Fruit fly (Drosophila melanogaster) whole organism, embryonic: Measurements from ENCODE around the gene mRpS2.

ENCODE experiments used
- Abd-B ChIP-seq: fragments of 200-800 bp; sonication (Bioruptor generic); optimal IDR thresholded peaks from 2 replicates; lab custom pipeline; 2018; ENCODE audit warnings: missing biosample characterization, mild to moderate bottlenecking, missing genetic modification characterization, moderate library complexity
- Atf-2 ChIP-seq: fragments of 200-800 bp; sonication (Bioruptor generic); optimal IDR thresholded peaks from 2 replicates; lab custom pipeline; 2016; ENCODE audit warnings: missing biosample characterization, missing genetic modification characterization
- CG11695 ChIP-seq: fragments of 200-800 bp; sonication (Bioruptor generic); IDR thresholded peaks from 3 replicates; pipeline ENCODE4 v1.3.6; 2022; ENCODE audit warnings: missing biosample characterization, missing genetic modification characterization
- CG12299 ChIP-seq: fragments of 200-800 bp; sonication (Bioruptor generic); optimal IDR thresholded peaks from 2 replicates; lab custom pipeline; 2018; ENCODE audit warnings: missing biosample characterization, mild to moderate bottlenecking, missing genetic modification characterization
- CG1233 ChIP-seq: fragments of 200-800 bp; sonication (Bioruptor generic); optimal IDR thresholded peaks from 4 replicates; lab custom pipeline; 2018; ENCODE audit warnings: missing biosample characterization, mild to moderate bottlenecking, missing genetic modification characterization
- CG12744 ChIP-seq: fragments of 200-800 bp; sonication (Bioruptor generic); optimal IDR thresholded peaks from 2 replicates; lab custom pipeline; 2016; ENCODE audit warnings: missing biosample characterization, missing genetic modification characterization
- CG15601 ChIP-seq: fragments of 200-800 bp; sonication (Bioruptor generic); optimal IDR thresholded peaks from 3 replicates; lab custom pipeline; 2019; ENCODE audit warnings: missing biosample characterization, mild to moderate bottlenecking, missing genetic modification characterization, moderate library complexity
- CG1647 ChIP-seq: fragments of 200-800 bp; sonication (Bioruptor generic); optimal IDR thresholded peaks from 3 replicates; lab custom pipeline; 2016; ENCODE audit warnings: missing biosample characterization, missing genetic modification characterization
- CG16815 ChIP-seq: fragments of 200-800 bp; sonication (Bioruptor generic); optimal IDR thresholded peaks from 3 replicates; lab custom pipeline; 2017; ENCODE audit warnings: missing biosample characterization, mild to moderate bottlenecking, missing genetic modification characterization
- CG17186 ChIP-seq: fragments of 200-800 bp; sonication (Bioruptor generic); optimal IDR thresholded peaks from 3 replicates; lab custom pipeline; 2017; ENCODE audit warnings: missing biosample characterization, missing genetic modification reagents, missing genetic modification characterization
- CG17359 ChIP-seq: fragments of 200-800 bp; sonication (Bioruptor generic); optimal IDR thresholded peaks from 3 replicates; lab custom pipeline; 2018; ENCODE audit warnings: missing biosample characterization, mild to moderate bottlenecking, missing genetic modification characterization, moderate library complexity
- CG17385 ChIP-seq: fragments of 200-800 bp; sonication (Bioruptor generic); optimal IDR thresholded peaks from 3 replicates; lab custom pipeline; 2018; ENCODE audit warnings: missing biosample characterization, mild to moderate bottlenecking, missing genetic modification characterization
- CG2116 ChIP-seq: fragments of 200-800 bp; sonication (Bioruptor generic); optimal IDR thresholded peaks from 3 replicates; lab custom pipeline; 2018; ENCODE audit warnings: missing biosample characterization, mild to moderate bottlenecking, missing genetic modification characterization
- CG4360 ChIP-seq: fragments of 200-800 bp; sonication (Bioruptor generic); IDR thresholded peaks from 2 replicates; pipeline ENCODE4 v1.3.6; 2022; ENCODE audit warnings: missing biosample characterization, missing genetic modification characterization
- CG4730 ChIP-seq: fragments of 200-800 bp; sonication (Bioruptor generic); IDR thresholded peaks from 2 replicates; pipeline ENCODE4 v1.3.6; 2022; ENCODE audit warnings: missing biosample characterization, missing genetic modification characterization
- CG6689 ChIP-seq: fragments of 200-800 bp; sonication (Bioruptor generic); IDR thresholded peaks from 2 replicates; pipeline ENCODE4 v1.3.6; 2022; ENCODE audit warnings: missing biosample characterization, missing genetic modification characterization
- CG7987 ChIP-seq: fragments of 200-800 bp; sonication (Bioruptor generic); optimal IDR thresholded peaks from 2 replicates; lab custom pipeline; 2018; ENCODE audit warnings: missing biosample characterization, mild to moderate bottlenecking, missing genetic modification characterization, moderate library complexity
- CG8359 ChIP-seq: fragments of 200-800 bp; sonication (Bioruptor generic); optimal IDR thresholded peaks from 2 replicates; lab custom pipeline; 2017; ENCODE audit warnings: missing biosample characterization, mild to moderate bottlenecking, missing genetic modification characterization, borderline replicate concordance
- CG8478 ChIP-seq: fragments of >200 bp; optimal IDR thresholded peaks from 2 replicates; lab custom pipeline; 2018
- CG8944 ChIP-seq: fragments of 200-800 bp; sonication (Bioruptor generic); optimal IDR thresholded peaks from 3 replicates; lab custom pipeline; 2016; ENCODE audit warnings: missing biosample characterization, missing genetic modification characterization
- CG9727 ChIP-seq: fragments of 200-800 bp; sonication (Bioruptor generic); optimal IDR thresholded peaks from 3 replicates; lab custom pipeline; 2017; ENCODE audit warnings: missing biosample characterization, mild to moderate bottlenecking, missing genetic modification characterization
- Dek ChIP-seq: fragments of 200-800 bp; sonication (Bioruptor generic); optimal IDR thresholded peaks from 3 replicates; lab custom pipeline; 2019; ENCODE audit warnings: missing biosample characterization, mild to moderate bottlenecking, missing genetic modification characterization, moderate library complexity
- Dll ChIP-seq: fragments of 200-800 bp; sonication (Bioruptor generic); IDR thresholded peaks from 4 replicates; pipeline ENCODE4 v1.3.6; 2022; ENCODE audit warnings: missing biosample characterization, missing genetic modification characterization; ENCODE audit not compliant: partially characterized antibody
- Fer3 ChIP-seq: fragments of 200-800 bp; sonication (Bioruptor generic); optimal IDR thresholded peaks from 2 replicates; lab custom pipeline; 2018; ENCODE audit warnings: missing biosample characterization, mild to moderate bottlenecking, missing genetic modification characterization, moderate library complexity
- HmgZ ChIP-seq: fragments of 200-800 bp; sonication (Bioruptor generic); optimal IDR thresholded peaks from 2 replicates; lab custom pipeline; 2018; ENCODE audit warnings: missing biosample characterization, mild to moderate bottlenecking, missing genetic modification characterization
- Jarid2 ChIP-seq: fragments of 200-800 bp; sonication (Bioruptor generic); optimal IDR thresholded peaks from 3 replicates; lab custom pipeline; 2017; ENCODE audit warnings: mild to moderate bottlenecking, missing biosample characterization, missing genetic modification reagents, missing genetic modification characterization
- NfI ChIP-seq: fragments of 200-800 bp; sonication (Bioruptor generic); optimal IDR thresholded peaks from 3 replicates; lab custom pipeline; 2018; ENCODE audit warnings: missing biosample characterization, mild to moderate bottlenecking, missing genetic modification characterization, moderate library complexity
- Rx ChIP-seq: fragments of 200-800 bp; sonication (Bioruptor generic); IDR thresholded peaks from 2 replicates; pipeline ENCODE4 v1.3.6; 2022; ENCODE audit warnings: missing biosample characterization, missing genetic modification characterization
- Stat92E ChIP-seq, 3 experiments: fragments of >200 bp in 2 of 3; fragments of 200-800 bp in 1 of 3; sonication (Bioruptor generic) in 1 of 3; optimal IDR thresholded peaks; 2 replicates each; lab custom pipeline; 2017 to 2019; ENCODE audit warnings: missing biosample characterization in 3 of 3, missing genetic modification characterization in 3 of 3, mild to moderate bottlenecking in 1 of 3, moderate library complexity in 1 of 3
- Taf1 ChIP-seq: fragments of 200-800 bp; sonication (Bioruptor generic); IDR thresholded peaks from 2 replicates; pipeline ENCODE4 v1.3.6; 2022; ENCODE audit warnings: missing biosample characterization, missing genetic modification characterization
- al ChIP-seq: fragments of 200-800 bp; sonication (Bioruptor generic); IDR thresholded peaks from 2 replicates; pipeline ENCODE4 v1.3.6; 2022; ENCODE audit warnings: missing biosample characterization, missing genetic modification characterization
- az2 ChIP-seq: fragments of 200-800 bp; sonication (Bioruptor generic); optimal IDR thresholded peaks from 3 replicates; lab custom pipeline; 2016; ENCODE audit warnings: missing biosample characterization, missing genetic modification characterization
- bbx ChIP-seq: fragments of 200-800 bp; sonication (Bioruptor generic); IDR thresholded peaks from 2 replicates; pipeline ENCODE4 v1.3.6; 2022; ENCODE audit warnings: missing biosample characterization, missing genetic modification characterization; ENCODE audit not compliant: partially characterized antibody
- ci ChIP-seq: fragments of 200-800 bp; sonication (Bioruptor generic); IDR thresholded peaks from 3 replicates; pipeline ENCODE4 v1.3.6; 2022; ENCODE audit warnings: missing biosample characterization, missing genetic modification characterization
- eyg ChIP-seq: fragments of 200-800 bp; sonication (Bioruptor generic); optimal IDR thresholded peaks from 3 replicates; lab custom pipeline; 2016; ENCODE audit warnings: missing biosample characterization, missing genetic modification characterization
- gce ChIP-seq: fragments of 200-800 bp; sonication (Bioruptor generic); IDR thresholded peaks from 3 replicates; pipeline ENCODE4 v1.3.6; 2022; ENCODE audit warnings: missing biosample characterization, missing genetic modification characterization
- jing ChIP-seq: fragments of 200-800 bp; sonication (Bioruptor generic); optimal IDR thresholded peaks from 2 replicates; lab custom pipeline; 2018; ENCODE audit warnings: missing biosample characterization, mild to moderate bottlenecking, missing genetic modification characterization
- lbe ChIP-seq: fragments of 200-800 bp; sonication (Bioruptor generic); optimal IDR thresholded peaks from 2 replicates; lab custom pipeline; 2016; ENCODE audit warnings: missing biosample characterization, mild to moderate bottlenecking, missing genetic modification characterization
- lmd ChIP-seq: fragments of 200-800 bp; sonication (Bioruptor generic); IDR thresholded peaks from 2 replicates; pipeline ENCODE4 v1.3.6; 2022; ENCODE audit warnings: missing biosample characterization, missing genetic modification characterization
- mam ChIP-seq: fragments of 200-800 bp; sonication (Bioruptor generic); optimal IDR thresholded peaks from 3 replicates; lab custom pipeline; 2016; ENCODE audit warnings: missing biosample characterization, missing genetic modification characterization
- nerfin-1 ChIP-seq: fragments of 200-800 bp; sonication (Bioruptor generic); optimal IDR thresholded peaks from 3 replicates; lab custom pipeline; 2019; ENCODE audit warnings: missing biosample characterization, mild to moderate bottlenecking, missing genetic modification characterization, moderate library complexity
- nmo ChIP-seq: fragments of 200-800 bp; sonication (Bioruptor generic); optimal IDR thresholded peaks from 2 replicates; lab custom pipeline; 2018; ENCODE audit warnings: missing biosample characterization, mild to moderate bottlenecking, missing genetic modification characterization, moderate library complexity
- odd ChIP-seq: fragments of 200-800 bp; sonication (Bioruptor generic); optimal IDR thresholded peaks from 2 replicates; lab custom pipeline; 2017; ENCODE audit warnings: missing biosample characterization, mild to moderate bottlenecking, missing genetic modification characterization
- sr ChIP-seq: fragments of 200-800 bp; sonication (Bioruptor generic); IDR thresholded peaks from 3 replicates; pipeline ENCODE4 v1.3.6; 2022; ENCODE audit warnings: missing biosample characterization, missing genetic modification characterization
- ssp ChIP-seq: fragments of 200-800 bp; sonication (Bioruptor generic); IDR thresholded peaks from 2 replicates; pipeline ENCODE4 v1.3.6; 2022; ENCODE audit warnings: missing biosample characterization, missing genetic modification characterization
- stc ChIP-seq: fragments of 200-800 bp; sonication (Bioruptor generic); IDR thresholded peaks from 2 replicates; pipeline ENCODE4 v1.3.6; 2022; ENCODE audit warnings: missing biosample characterization, missing genetic modification characterization
- tgo ChIP-seq: fragments of 200-800 bp; sonication (Bioruptor generic); IDR thresholded peaks from 3 replicates; pipeline ENCODE4 v1.3.6; 2022; ENCODE audit warnings: missing biosample characterization, missing genetic modification characterization
- tx ChIP-seq: fragments of 200-800 bp; sonication (Bioruptor generic); optimal IDR thresholded peaks from 2 replicates; lab custom pipeline; 2016; ENCODE audit warnings: missing biosample characterization, missing genetic modification characterization
- unpg ChIP-seq: fragments of 200-800 bp; sonication (Bioruptor generic); optimal IDR thresholded peaks from 3 replicates; lab custom pipeline; 2018; ENCODE audit warnings: missing biosample characterization, mild to moderate bottlenecking, missing genetic modification characterization, moderate library complexity
- usp ChIP-seq: fragments of >200 bp; optimal IDR thresholded peaks from 2 replicates; lab custom pipeline; 2017; ENCODE audit warnings: missing biosample characterization, missing genetic modification characterization
- wor ChIP-seq: fragments of 200-800 bp; sonication (Bioruptor generic); IDR thresholded peaks from 2 replicates; pipeline ENCODE4 v1.3.6; 2022; ENCODE audit warnings: missing biosample characterization, missing genetic modification characterization

The mRpS2 gene

dm6 chr2L:4850356-4850755 is at the start of gene mRpS2, which contains the start of gene Mon1 (continued):
- TF ChIP-seq wor (GFP tag; lab: Robert Waterston, UW) (peak; percentile 89), az2 (peak; percentile 95), CG11695 (GFP tag; lab: Robert Waterston, UW) (peak; percentile 96), Jarid2 (GFP tag; lab: Kevin White, UChicago) (no peak), CG7987 (peak; percentile 92), CG8944 (GFP tag; lab: Kevin White, UChicago) (peak; percentile 69), mam (GFP tag; lab: Kevin White, UChicago) (peak; percentile 91), al (GFP tag; lab: Robert Waterston, UW) (peak; percentile 96), unpg (GFP tag; lab: Kevin White, UChicago) (peak; percentile 95), tx (GFP tag; lab: Kevin White, UChicago) (peak; percentile 67), CG4730 (GFP tag; lab: Robert Waterston, UW) (peak; percentile 96), bbx (GFP tag; lab: Robert Waterston, UW) (no peak), HmgZ (tag; lab: Kevin White, UChicago) (peak; percentile 92), nerfin-1 (tag; lab: Kevin White, UChicago) (peak; percentile 89), CG12299 (tag; lab: Kevin White, UChicago) (peak; percentile 91), nmo (peak; percentile 94), CG17385 (GFP tag; lab: Kevin White, UChicago) (peak; percentile 98), CG9727 (peak; percentile 93), Stat92E (GFP tag; optimal IDR thresholded peaks at IDR 0.05; lab: Kevin White, UChicago) (no peak), stc (GFP tag; lab: Robert Waterston, UW) (peak; percentile 98), CG1233 (GFP tag; lab: Kevin White, UChicago) (peak; percentile 94), lmd (GFP tag; lab: Robert Waterston, UW) (peak; percentile 94), CG1647 (GFP tag; lab: Kevin White, UChicago) (peak; percentile 85), CG17186 (GFP tag; lab: Kevin White, UChicago) (peak; percentile 71), gce (GFP tag; lab: Robert Waterston, UW) (peak; percentile 95), CG16815 (peak; percentile 83), ci (GFP tag; lab: Robert Waterston, UW) (peak; percentile 96), jing (GFP tag; lab: Kevin White, UChicago) (no peak), CG8359 (GFP tag; lab: Kevin White, UChicago) (peak; percentile 71), CG2116 (GFP tag; lab: Kevin White, UChicago) (peak; percentile 78), CG4360 (GFP tag; lab: Robert Waterston, UW) (peak; percentile 74), Abd-B (peak; percentile 93), CG6689 (GFP tag; lab: Robert Waterston, UW) (peak; percentile 98), ssp (GFP tag; lab: Robert Waterston, UW) (peak; percentile 90), lbe (peak; percentile 86), odd (GFP tag; lab: Kevin White, UChicago) (peak; percentile 79), CG17359 (peak; percentile 97), Atf-2 (peak; percentile 76), sr (GFP tag; lab: Robert Waterston, UW) (peak; percentile 78; the same call in 2 of the 3 replicates), usp (GFP tag; lab: Kevin White, UChicago) (no peak), Rx (GFP tag; lab: Robert Waterston, UW) (peak; percentile 87), CG8478 (lab: Kevin White, UChicago) (no peak), CG15601 (peak; percentile 88), Dek (tag; lab: Kevin White, UChicago) (peak; percentile 94), NfI (GFP tag; lab: Kevin White, UChicago) (peak; percentile 95), CG12744 (GFP tag; lab: Kevin White, UChicago) (peak; percentile 65), tgo (GFP tag; lab: Robert Waterston, UW) (peak; percentile 98), eyg (GFP tag; lab: Kevin White, UChicago) (peak; percentile 18), Dll (GFP tag; lab: Robert Waterston, UW) (peak; percentile 44; the same call in 1 of the 4 replicates), Fer3 (tag; lab: Kevin White, UChicago) (peak; percentile 97), Taf1 (peak; percentile 92)
